Worm (Caenorhabditis elegans) whole organism, late embryonic: ENCODE data around the gene K09E4.4.

Experiments
- C38D4.7 ChIP-seq: fragments of 200-800 bp; sonication (Bioruptor generic); optimal IDR thresholded peaks from 2 replicates; lab custom pipeline; 2018; ENCODE audit warnings: mild to moderate bottlenecking, missing genetic modification characterization, moderate library complexity, missing compliant biosample characterization
- F13H6.1 ChIP-seq: sonication (generic microtip); optimal IDR thresholded peaks from 2 replicates; lab custom pipeline; 2016; ENCODE audit warnings: missing genetic modification characterization, missing compliant biosample characterization
- K02D7.2 ChIP-seq: sonication (generic microtip); optimal IDR thresholded peaks from 2 replicates; lab custom pipeline; 2017; ENCODE audit warnings: mild to moderate bottlenecking, missing genetic modification characterization, missing compliant biosample characterization
- K09A11.1 ChIP-seq: sonication (generic microtip); optimal IDR thresholded peaks from 2 replicates; lab custom pipeline; 2017; ENCODE audit warnings: antibody characterized with exemption, mild to moderate bottlenecking, missing genetic modification characterization, missing compliant biosample characterization; ENCODE audit not compliant: insufficient read depth
- ahr-1 ChIP-seq: sonication (generic microtip); optimal IDR thresholded peaks from 2 replicates; lab custom pipeline; 2016; ENCODE audit warnings: missing genetic modification characterization, missing compliant biosample characterization
- ceh-18 ChIP-seq: sonication (generic microtip); optimal IDR thresholded peaks from 2 replicates; lab custom pipeline; 2016; ENCODE audit warnings: missing genetic modification characterization, missing compliant biosample characterization
- ceh-2 ChIP-seq: sonication (generic microtip); optimal IDR thresholded peaks from 2 replicates; lab custom pipeline; 2016; ENCODE audit warnings: missing genotype, missing genetic modification characterization, missing compliant biosample characterization
- ceh-24 ChIP-seq: sonication (generic microtip); optimal IDR thresholded peaks from 2 replicates; lab custom pipeline; 2016; ENCODE audit warnings: mild to moderate bottlenecking, missing genetic modification characterization, missing compliant biosample characterization
- ceh-30 ChIP-seq: fragments of 150-350 bp; optimal IDR thresholded peaks from 2 replicates; lab custom pipeline; 2014; ENCODE audit warnings: missing biosample characterization, missing genetic modification characterization
- ceh-31 ChIP-seq: sonication (generic microtip); optimal IDR thresholded peaks from 2 replicates; lab custom pipeline; 2016; ENCODE audit warnings: missing genetic modification characterization, missing compliant biosample characterization
- ceh-45 ChIP-seq: fragments of 200-800 bp; sonication (Bioruptor generic); IDR thresholded peaks from 2 replicates; pipeline ENCODE4 v1.3.6; 2022; ENCODE audit warnings: missing genetic modification reagents, missing genetic modification characterization, missing compliant biosample characterization
- ceh-48 ChIP-seq: sonication (generic microtip); optimal IDR thresholded peaks from 2 replicates; lab custom pipeline; 2016; ENCODE audit warnings: missing genetic modification characterization, inconsistent platforms, missing compliant biosample characterization
- ceh-9 ChIP-seq: sonication (generic microtip); optimal IDR thresholded peaks from 2 replicates; lab custom pipeline; 2016; ENCODE audit warnings: mild to moderate bottlenecking, missing genetic modification characterization, inconsistent platforms, missing compliant biosample characterization
- che-1 ChIP-seq: sonication (generic microtip); optimal IDR thresholded peaks from 2 replicates; lab custom pipeline; 2016; ENCODE audit warnings: mild to moderate bottlenecking, missing genetic modification characterization, missing compliant biosample characterization
- dve-1 ChIP-seq: sonication (generic microtip); optimal IDR thresholded peaks from 2 replicates; lab custom pipeline; 2017; ENCODE audit warnings: antibody characterized with exemption, mild to moderate bottlenecking, missing genetic modification characterization, missing compliant biosample characterization
- elt-2 ChIP-seq: sonication (generic microtip); optimal IDR thresholded peaks from 2 replicates; lab custom pipeline; 2016; ENCODE audit warnings: missing genetic modification reagents, missing genetic modification characterization, missing compliant biosample characterization
- elt-4 ChIP-seq: sonication (generic microtip); optimal IDR thresholded peaks from 2 replicates; lab custom pipeline; 2016; ENCODE audit warnings: missing genetic modification characterization, missing compliant biosample characterization
- ets-4 ChIP-seq: sonication (generic microtip); optimal IDR thresholded peaks from 2 replicates; lab custom pipeline; 2016; ENCODE audit warnings: missing genetic modification characterization, missing compliant biosample characterization
- hlh-15 ChIP-seq: sonication (generic microtip); optimal IDR thresholded peaks from 2 replicates; lab custom pipeline; 2016; ENCODE audit warnings: missing genetic modification characterization, missing compliant biosample characterization
- hlh-30 ChIP-seq: sonication (generic microtip); optimal IDR thresholded peaks from 2 replicates; lab custom pipeline; 2017; ENCODE audit warnings: antibody characterized with exemption, missing genetic modification characterization, missing compliant biosample characterization; ENCODE audit not compliant: insufficient read depth
- hlh-8 ChIP-seq: sonication (generic microtip); optimal IDR thresholded peaks from 2 replicates; lab custom pipeline; 2016; ENCODE audit warnings: missing genotype, missing genetic modification characterization, missing compliant biosample characterization
- lim-6 ChIP-seq: sonication (generic microtip); optimal IDR thresholded peaks from 2 replicates; lab custom pipeline; 2016; ENCODE audit warnings: missing genetic modification characterization, missing compliant biosample characterization
- madf-2 ChIP-seq: sonication (generic microtip); optimal IDR thresholded peaks from 2 replicates; lab custom pipeline; 2017; ENCODE audit warnings: missing genetic modification characterization, missing compliant biosample characterization
- mec-3 ChIP-seq: sonication (generic microtip); optimal IDR thresholded peaks from 2 replicates; lab custom pipeline; 2016; ENCODE audit warnings: borderline replicate concordance, missing genetic modification characterization, missing compliant biosample characterization
- nfya-1 ChIP-seq: sonication (generic microtip); optimal IDR thresholded peaks from 2 replicates; lab custom pipeline; 2017; ENCODE audit warnings: missing genetic modification characterization, mild to moderate bottlenecking, missing compliant biosample characterization, antibody characterized with exemption, moderate library complexity
- nhr-11 ChIP-seq: fragments of 150-350 bp; optimal IDR thresholded peaks from 2 replicates; lab custom pipeline; 2014; ENCODE audit warnings: missing biosample characterization, missing genetic modification characterization
- nhr-232 ChIP-seq: sonication (generic microtip); optimal IDR thresholded peaks from 2 replicates; lab custom pipeline; 2016; ENCODE audit warnings: missing genetic modification characterization, missing compliant biosample characterization
- odd-2 ChIP-seq: sonication (generic microtip); optimal IDR thresholded peaks from 2 replicates; lab custom pipeline; 2017; ENCODE audit warnings: antibody characterized with exemption, mild to moderate bottlenecking, missing genetic modification characterization, missing compliant biosample characterization
- pat-9 ChIP-seq: fragments of 200-800 bp; sonication (Bioruptor generic); optimal IDR thresholded peaks from 2 replicates; lab custom pipeline; 2018; ENCODE audit warnings: mild to moderate bottlenecking, missing genetic modification characterization, moderate library complexity, missing compliant biosample characterization
- pha-4 ChIP-seq: fragments of 150-350 bp; optimal IDR thresholded peaks from 2 replicates; lab custom pipeline; 2018; ENCODE audit warnings: missing biosample characterization, missing genetic modification reagents, missing genetic modification characterization
- ref-2 ChIP-seq: sonication (generic microtip); optimal IDR thresholded peaks from 2 replicates; lab custom pipeline; 2016; ENCODE audit warnings: missing genetic modification characterization, missing compliant biosample characterization
- sdc-2 ChIP-seq: sonication (generic microtip); optimal IDR thresholded peaks from 2 replicates; lab custom pipeline; 2016; ENCODE audit warnings: missing genotype, missing genetic modification characterization, missing compliant biosample characterization
- sox-4 ChIP-seq: sonication (generic microtip); optimal IDR thresholded peaks from 2 replicates; lab custom pipeline; 2017; ENCODE audit warnings: mild to moderate bottlenecking, missing genetic modification characterization, inconsistent platforms, missing compliant biosample characterization
- tbx-2 ChIP-seq: sonication (generic microtip); optimal IDR thresholded peaks from 2 replicates; lab custom pipeline; 2016; ENCODE audit warnings: missing genetic modification characterization, missing compliant biosample characterization
- unc-3 ChIP-seq, 2 experiments: fragments of 200-800 bp in 1 of 2; sonication (Bioruptor generic) in 1 of 2; sonication (generic microtip) in 1 of 2; conservative IDR thresholded peaks in 1 of 2; optimal IDR thresholded peaks in 1 of 2; 2 replicates each; pipeline versions ENCODE4 v1.3.6 to Lab custom; 2016 to 2022; ENCODE audit warnings: missing compliant biosample characterization in 2 of 2, missing genetic modification characterization in 2 of 2, missing genetic modification reagents in 1 of 2
- unc-42 ChIP-seq: sonication (generic microtip); optimal IDR thresholded peaks from 2 replicates; lab custom pipeline; 2016; ENCODE audit warnings: missing genotype, missing genetic modification characterization, missing compliant biosample characterization
- unc-86 ChIP-seq: sonication (generic microtip); optimal IDR thresholded peaks from 2 replicates; lab custom pipeline; 2016; ENCODE audit warnings: missing genetic modification characterization, missing compliant biosample characterization

Gene K09E4.4

DNA sequence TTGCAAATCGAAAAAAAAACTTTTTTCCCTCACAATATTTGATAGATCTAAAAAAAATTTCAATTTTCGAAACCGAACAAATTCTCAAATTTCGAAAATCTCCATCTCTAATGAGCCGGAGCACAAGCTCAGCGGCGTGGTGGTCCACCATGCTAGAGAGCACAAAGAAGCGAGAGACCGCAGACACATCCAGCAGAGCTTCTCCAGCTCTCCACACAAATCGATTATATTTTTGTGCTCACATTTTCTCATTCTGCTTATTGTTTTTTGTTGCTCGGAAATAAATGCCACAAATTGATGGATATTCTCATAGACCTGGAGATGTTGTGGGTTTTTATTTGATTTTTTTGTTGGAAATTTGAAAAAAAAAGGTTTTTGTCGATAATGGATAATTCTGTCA, 19.9 kb downstream of the K09E4.4 start:
- TF ChIP-seq K02D7.2 (tag; lab: Kevin White, UChicago) (no peak), ceh-9 (tag; lab: Kevin White, UChicago) (no peak), hlh-30 (tag; lab: Kevin White, UChicago) (no peak), ceh-31 (tag; lab: Kevin White, UChicago) (no peak), unc-3 (GFP tag; conservative IDR thresholded peaks at IDR 0.05; lab: Robert Waterston, UW) (no peak), unc-3 (tag; optimal IDR thresholded peaks at IDR 0.05; lab: Kevin White, UChicago) (no peak), K09A11.1 (tag; lab: Kevin White, UChicago) (no peak), sox-4 (no peak), dve-1 (tag; lab: Kevin White, UChicago) (no peak), ceh-48 (peak; percentile 72), elt-4 (tag; lab: Kevin White, UChicago) (no peak), unc-42 (tag; lab: Kevin White, UChicago) (peak; percentile 1), pat-9 (tag; lab: Kevin White, UChicago) (no peak), odd-2 (tag; lab: Kevin White, UChicago) (no peak), C38D4.7 (GFP tag; lab: Kevin White, UChicago) (no peak)
- TF ChIP-seq, all 69 proteins: peak for 2

DNA sequence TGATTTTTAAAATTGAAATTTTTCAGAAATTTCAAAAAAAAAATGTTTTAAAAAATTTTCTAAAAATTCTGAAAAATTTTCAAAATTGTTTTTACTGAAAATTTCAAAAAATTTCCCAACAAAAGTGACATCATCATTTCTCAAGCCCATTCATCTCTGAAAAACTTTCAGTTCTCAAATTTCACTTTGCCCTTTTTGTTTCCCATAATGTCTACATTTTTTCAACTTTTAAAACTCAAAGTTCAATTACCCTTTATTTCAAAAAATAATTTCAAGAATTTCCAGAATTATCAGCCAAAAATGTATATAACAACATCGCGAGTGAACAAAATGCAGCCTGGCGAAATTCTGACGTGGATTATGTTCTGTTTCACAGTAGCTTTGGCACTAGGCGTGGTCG, 21.0 kb downstream of the K09E4.4 start, which contains the start of gene bkip-1:
TSS of gene bkip-1 (plus strand) at position 301 of the 400 bp plus-strand sequence.
- TF ChIP-seq ets-4 (tag; lab: Kevin White, UChicago) (no peak), ceh-45 (GFP tag; lab: Robert Waterston, UW) (no peak), nhr-232 (tag; lab: Kevin White, UChicago) (no peak), hlh-8 (tag; lab: Kevin White, UChicago) (no peak), dve-1 (tag; lab: Kevin White, UChicago) (no peak), hlh-30 (tag; lab: Kevin White, UChicago) (no peak), ceh-30 (tag; lab: Kevin White, UChicago) (no peak), C38D4.7 (GFP tag; lab: Kevin White, UChicago) (no peak), lim-6 (tag; lab: Kevin White, UChicago) (no peak), ceh-31 (tag; lab: Kevin White, UChicago) (no peak), hlh-15 (tag; lab: Kevin White, UChicago) (no peak), madf-2 (tag; lab: Kevin White, UChicago) (no peak), mec-3 (tag; lab: Kevin White, UChicago) (no peak), ceh-2 (tag; lab: Kevin White, UChicago) (no peak), ceh-24 (tag; lab: Kevin White, UChicago) (no peak), che-1 (tag; lab: Kevin White, UChicago) (no peak), nhr-11 (tag; lab: Kevin White, UChicago) (no peak), pat-9 (tag; lab: Kevin White, UChicago) (no peak), elt-4 (tag; lab: Kevin White, UChicago) (no peak), odd-2 (tag; lab: Kevin White, UChicago) (no peak)

DNA sequence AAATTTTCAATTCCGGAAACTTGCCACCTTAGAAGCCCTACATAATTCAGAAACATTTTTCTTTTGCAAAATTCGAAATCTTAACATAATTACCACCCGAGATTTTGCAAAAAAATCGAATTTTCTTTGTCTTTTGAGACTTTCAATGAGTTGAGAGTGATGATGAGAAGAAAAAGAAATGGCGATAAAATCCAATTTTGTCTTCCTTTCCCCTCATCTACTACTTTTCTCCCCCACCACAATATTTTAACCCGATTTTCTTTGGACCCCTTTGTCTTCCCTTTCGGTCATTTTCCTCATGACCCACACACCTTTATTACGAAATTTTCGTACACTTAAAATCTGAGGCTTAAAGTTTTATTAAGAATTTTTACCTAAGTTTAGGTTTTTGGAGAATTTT, 23.6 kb downstream of the K09E4.4 start:
- TF ChIP-seq K09A11.1 (tag; lab: Kevin White, UChicago) = no peak
- TF ChIP-seq unc-42 (tag; lab: Kevin White, UChicago) = peak; percentile 90
- no peak for TF ChIP-seq ceh-18 (tag; lab: Kevin White, UChicago)

DNA sequence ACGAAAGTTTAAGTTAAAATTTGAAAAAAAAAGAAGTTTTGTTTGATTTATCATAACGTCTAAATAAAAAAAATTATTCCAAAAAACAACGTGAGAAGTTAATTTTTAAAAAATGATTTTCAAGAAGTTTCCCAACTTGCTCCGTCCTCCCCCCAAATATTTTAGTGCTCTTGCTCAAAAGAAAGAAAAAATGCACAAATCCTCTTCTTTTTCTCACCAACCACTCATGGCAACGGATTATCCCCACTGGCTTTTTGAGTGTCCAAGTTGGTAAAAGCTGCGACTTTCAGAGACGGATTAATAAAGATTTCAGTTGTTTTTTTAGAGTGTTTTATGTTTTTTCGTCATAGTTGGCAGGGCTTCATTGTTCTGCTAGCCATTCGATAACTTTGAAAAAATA, 24.4 kb downstream of the K09E4.4 start, which contains the start of gene Y39G8C.2:
TSS of gene Y39G8C.2 (minus strand) at position 101 of the 400 bp plus-strand sequence.
- TF ChIP-seq pat-9 (tag; lab: Kevin White, UChicago) (no peak), mec-3 (tag; lab: Kevin White, UChicago) (no peak), nfya-1 (tag; lab: Kevin White, UChicago) (no peak), ahr-1 (tag; lab: Kevin White, UChicago) (no peak), pha-4 (tag; lab: Kevin White, UChicago) (no peak), sdc-2 (tag; lab: Kevin White, UChicago) (no peak), ceh-45 (GFP tag; lab: Robert Waterston, UW) (no peak), tbx-2 (no peak), ets-4 (tag; lab: Kevin White, UChicago) (no peak), unc-86 (no peak), ceh-31 (tag; lab: Kevin White, UChicago) (no peak), elt-2 (no peak), ref-2 (tag; lab: Kevin White, UChicago) (no peak), F13H6.1 (no peak), K02D7.2 (tag; lab: Kevin White, UChicago) (no peak)
